Worm (Caenorhabditis elegans): Measurements from ENCODE around the gene Y51H7C.8.

DNA sequence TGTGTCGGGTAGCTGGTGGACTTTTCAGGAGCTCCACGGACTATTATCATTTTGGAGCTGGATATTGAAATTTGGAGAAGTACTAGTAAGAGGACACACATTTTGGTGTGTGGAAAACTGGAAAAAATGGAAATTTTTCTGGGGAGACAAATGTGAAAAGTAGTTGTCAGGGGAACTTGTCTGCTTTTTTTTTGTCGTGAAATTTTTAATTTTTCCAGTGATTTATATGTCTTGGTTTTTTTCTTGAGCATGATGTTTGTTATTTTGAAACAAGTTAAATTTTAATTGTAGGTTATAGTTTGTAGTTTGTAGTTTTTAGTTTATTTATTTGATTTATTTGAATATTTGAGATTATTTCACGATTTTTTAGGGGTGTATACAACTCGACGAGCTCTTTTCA, 16.3 kb upstream of the Y51H7C.8 start, which contains the start of gene F54D12.7:
- no peak for TF ChIP-seq ztf-11 (tag; optimal IDR thresholded peaks at IDR 0.05)
- no peak for TF ChIP-seq skn-1 (tag; optimal IDR thresholded peaks at IDR 0.05)
- TF ChIP-seq pqm-1 (tag; optimal IDR thresholded peaks at IDR 0.05), result no peak
- TF ChIP-seq R02D3.7 (tag; optimal IDR thresholded peaks at IDR 0.05), result no peak
- no peak for TF ChIP-seq sea-2 (GFP tag; optimal IDR thresholded peaks at IDR 0.05)
- no peak for TF ChIP-seq fos-1 (tag; optimal IDR thresholded peaks at IDR 0.05)
- no peak for TF ChIP-seq zag-1 (tag; optimal IDR thresholded peaks at IDR 0.05)
- TF ChIP-seq nhr-43 (tag; optimal IDR thresholded peaks at IDR 0.05; ENCODE audit: poor library complexity, severe bottlenecking), result no peak
- no peak for TF ChIP-seq ama-1 (optimal IDR thresholded peaks at IDR 0.05)
- no peak for TF ChIP-seq nhr-28 (tag; optimal IDR thresholded peaks at IDR 0.05)
